Fruit fly (Drosophila melanogaster) whole organism, embryonic: Measurements from ENCODE around the gene brn.

ENCODE experiments used
- ATbp ChIP-seq: fragments of 200-800 bp; sonication (Bioruptor generic); optimal IDR thresholded peaks from 2 replicates; lab custom pipeline; 2017; ENCODE audit warnings: missing biosample characterization, mild to moderate bottlenecking, missing genetic modification characterization, missing genetic modification reagents
- Ada2b ChIP-seq: fragments of 200-800 bp; sonication (Bioruptor generic); IDR thresholded peaks from 2 replicates; pipeline ENCODE4 v1.3.6; 2022; ENCODE audit warnings: missing biosample characterization, missing genetic modification characterization
- Bdp1 ChIP-seq: fragments of 200-800 bp; sonication (Bioruptor generic); optimal IDR thresholded peaks from 3 replicates; lab custom pipeline; 2016; ENCODE audit warnings: missing biosample characterization, missing genetic modification characterization
- CG11085 ChIP-seq: fragments of 200-800 bp; sonication (Bioruptor generic); IDR thresholded peaks from 2 replicates; pipeline ENCODE4 v1.3.6; 2022; ENCODE audit warnings: missing biosample characterization, missing genetic modification characterization
- CG14014 ChIP-seq: fragments of 200-800 bp; sonication (Bioruptor generic); IDR thresholded peaks from 2 replicates; pipeline ENCODE4 v1.3.6; 2022; ENCODE audit warnings: missing biosample characterization, missing genetic modification characterization
- CG15269 ChIP-seq: fragments of 200-800 bp; sonication (Bioruptor generic); optimal IDR thresholded peaks from 2 replicates; lab custom pipeline; 2018; ENCODE audit warnings: missing biosample characterization, mild to moderate bottlenecking, missing genetic modification characterization, moderate library complexity
- CG15514 ChIP-seq: fragments of 200-800 bp; sonication (Bioruptor generic); optimal IDR thresholded peaks from 3 replicates; lab custom pipeline; 2017; ENCODE audit warnings: missing biosample characterization, missing genetic modification characterization, mild to moderate bottlenecking, moderate library complexity, missing genetic modification reagents
- CG17186 ChIP-seq: fragments of 200-800 bp; sonication (Bioruptor generic); optimal IDR thresholded peaks from 3 replicates; lab custom pipeline; 2017; ENCODE audit warnings: missing biosample characterization, missing genetic modification reagents, missing genetic modification characterization
- CG17385 ChIP-seq: fragments of 200-800 bp; sonication (Bioruptor generic); optimal IDR thresholded peaks from 3 replicates; lab custom pipeline; 2018; ENCODE audit warnings: missing biosample characterization, mild to moderate bottlenecking, missing genetic modification characterization
- CG18599 ChIP-seq: fragments of 200-800 bp; sonication (Bioruptor generic); optimal IDR thresholded peaks from 3 replicates; lab custom pipeline; 2017; ENCODE audit warnings: missing biosample characterization, missing genetic modification characterization, mild to moderate bottlenecking, moderate library complexity, missing genetic modification reagents
- CG18619 ChIP-seq: fragments of 200-800 bp; sonication (Bioruptor generic); optimal IDR thresholded peaks from 3 replicates; lab custom pipeline; 2017; ENCODE audit warnings: missing biosample characterization, mild to moderate bottlenecking, missing genetic modification characterization
- CG2875 ChIP-seq: fragments of 200-800 bp; sonication (Bioruptor generic); optimal IDR thresholded peaks from 2 replicates; lab custom pipeline; 2017; ENCODE audit warnings: missing biosample characterization, mild to moderate bottlenecking, missing genetic modification characterization, missing genetic modification reagents
- CG2889 ChIP-seq: fragments of 200-800 bp; sonication (Bioruptor generic); IDR thresholded peaks from 3 replicates; pipeline ENCODE4 v1.3.6; 2022; ENCODE audit warnings: missing biosample characterization, missing genetic modification characterization
- CG30403 ChIP-seq: fragments of 200-800 bp; sonication (Bioruptor generic); optimal IDR thresholded peaks from 3 replicates; lab custom pipeline; 2016; ENCODE audit warnings: missing biosample characterization, missing genetic modification characterization
- CG3065 ChIP-seq: fragments of 200-800 bp; sonication (Bioruptor generic); optimal IDR thresholded peaks from 2 replicates; lab custom pipeline; 2016; ENCODE audit warnings: missing biosample characterization, missing genetic modification characterization
- CG31388 ChIP-seq: fragments of 200-800 bp; sonication (Bioruptor generic); optimal IDR thresholded peaks from 2 replicates; lab custom pipeline; 2016; ENCODE audit warnings: missing biosample characterization, missing genetic modification characterization
- CG31441 ChIP-seq: fragments of 200-800 bp; sonication (Bioruptor generic); IDR thresholded peaks from 2 replicates; pipeline ENCODE4 v1.3.6; 2022; ENCODE audit warnings: missing biosample characterization, missing genetic modification characterization
- CG32532 ChIP-seq: fragments of 200-800 bp; sonication (Bioruptor generic); IDR thresholded peaks from 2 replicates; pipeline ENCODE4 v1.3.6; 2022; ENCODE audit warnings: missing biosample characterization, missing genetic modification characterization
- CG3281 ChIP-seq: fragments of 200-800 bp; sonication (Bioruptor generic); optimal IDR thresholded peaks from 3 replicates; lab custom pipeline; 2017; ENCODE audit warnings: missing biosample characterization, mild to moderate bottlenecking, missing genetic modification characterization
- CG43689 ChIP-seq: fragments of 200-800 bp; sonication (Bioruptor generic); IDR thresholded peaks from 2 replicates; pipeline ENCODE4 v1.3.6; 2022; ENCODE audit warnings: missing biosample characterization, missing genetic modification characterization
- CG4730 ChIP-seq: fragments of 200-800 bp; sonication (Bioruptor generic); IDR thresholded peaks from 2 replicates; pipeline ENCODE4 v1.3.6; 2022; ENCODE audit warnings: missing biosample characterization, missing genetic modification characterization
- CG7987 ChIP-seq: fragments of 200-800 bp; sonication (Bioruptor generic); optimal IDR thresholded peaks from 2 replicates; lab custom pipeline; 2018; ENCODE audit warnings: missing biosample characterization, mild to moderate bottlenecking, missing genetic modification characterization, moderate library complexity
- CG9727 ChIP-seq: fragments of 200-800 bp; sonication (Bioruptor generic); optimal IDR thresholded peaks from 3 replicates; lab custom pipeline; 2017; ENCODE audit warnings: missing biosample characterization, mild to moderate bottlenecking, missing genetic modification characterization
- Dek ChIP-seq: fragments of 200-800 bp; sonication (Bioruptor generic); optimal IDR thresholded peaks from 3 replicates; lab custom pipeline; 2019; ENCODE audit warnings: missing biosample characterization, mild to moderate bottlenecking, missing genetic modification characterization, moderate library complexity
- Dip3 ChIP-seq: fragments of 200-800 bp; sonication (Bioruptor generic); optimal IDR thresholded peaks from 3 replicates; lab custom pipeline; 2016; ENCODE audit warnings: missing biosample characterization, missing genetic modification characterization
- HLH54F ChIP-seq: fragments of 200-800 bp; sonication (Bioruptor generic); optimal IDR thresholded peaks from 3 replicates; lab custom pipeline; 2016; ENCODE audit warnings: missing biosample characterization, missing genetic modification characterization
- HmgD ChIP-seq: fragments of 200-800 bp; sonication (Bioruptor generic); optimal IDR thresholded peaks from 3 replicates; lab custom pipeline; 2016; ENCODE audit warnings: missing biosample characterization, missing genetic modification characterization
- Neu2 ChIP-seq: fragments of 200-800 bp; sonication (Bioruptor generic); optimal IDR thresholded peaks from 3 replicates; lab custom pipeline; 2016; ENCODE audit warnings: missing biosample characterization, missing genetic modification characterization, borderline replicate concordance
- Nf-YA ChIP-seq: fragments of 200-800 bp; sonication (Bioruptor generic); IDR thresholded peaks from 2 replicates; pipeline ENCODE4 v1.3.6; 2022; ENCODE audit warnings: missing biosample characterization, missing genetic modification characterization
- Oaz ChIP-seq: fragments of 200-800 bp; sonication (Bioruptor generic); IDR thresholded peaks from 2 replicates; pipeline ENCODE4 v1.3.6; 2022; ENCODE audit warnings: missing biosample characterization, missing genetic modification characterization
- Scr ChIP-seq: fragments of 200-800 bp; sonication (Bioruptor generic); IDR thresholded peaks from 2 replicates; pipeline ENCODE4 v1.3.6; 2022; ENCODE audit warnings: missing biosample characterization, missing genetic modification characterization; ENCODE audit not compliant: partially characterized antibody
- Side ChIP-seq: fragments of 200-800 bp; sonication (Bioruptor generic); optimal IDR thresholded peaks from 2 replicates; lab custom pipeline; 2016; ENCODE audit warnings: missing biosample characterization, missing genetic modification characterization
- Sox100B ChIP-seq: fragments of 200-800 bp; sonication (Bioruptor generic); optimal IDR thresholded peaks from 3 replicates; lab custom pipeline; 2018; ENCODE audit warnings: missing biosample characterization, mild to moderate bottlenecking, missing genetic modification characterization
- Ssrp ChIP-seq: fragments of 200-800 bp; sonication (Bioruptor generic); optimal IDR thresholded peaks from 2 replicates; lab custom pipeline; 2018; ENCODE audit warnings: missing biosample characterization, mild to moderate bottlenecking, missing genetic modification characterization, moderate library complexity
- Xbp1 ChIP-seq: fragments of 200-800 bp; sonication (Bioruptor generic); optimal IDR thresholded peaks from 3 replicates; lab custom pipeline; 2016; ENCODE audit warnings: missing biosample characterization, mild to moderate bottlenecking, missing genetic modification characterization
- ap ChIP-seq: fragments of 200-800 bp; sonication (Bioruptor generic); IDR thresholded peaks from 2 replicates; pipeline ENCODE4 v1.3.6; 2022; ENCODE audit warnings: missing biosample characterization, missing genetic modification characterization
- br ChIP-seq: fragments of >200 bp; optimal IDR thresholded peaks from 2 replicates; lab custom pipeline; 2017
- btn ChIP-seq: fragments of 200-800 bp; sonication (Bioruptor generic); optimal IDR thresholded peaks from 2 replicates; lab custom pipeline; 2016; ENCODE audit warnings: missing biosample characterization, missing genetic modification characterization
- cg ChIP-seq: fragments of 200-800 bp; sonication (Bioruptor generic); optimal IDR thresholded peaks from 3 replicates; lab custom pipeline; 2019; ENCODE audit warnings: missing biosample characterization, mild to moderate bottlenecking, missing genetic modification characterization, moderate library complexity
- fd96Cb ChIP-seq: fragments of 200-800 bp; sonication (Bioruptor generic); optimal IDR thresholded peaks from 2 replicates; lab custom pipeline; 2018; ENCODE audit warnings: missing biosample characterization, mild to moderate bottlenecking, missing genetic modification characterization, moderate library complexity
- ftz-f1 ChIP-seq: fragments of 200-800 bp; sonication (Bioruptor generic); optimal IDR thresholded peaks from 2 replicates; lab custom pipeline; 2016; ENCODE audit warnings: missing biosample characterization, missing genetic modification characterization
- hb ChIP-seq: fragments of 200-800 bp; sonication (Bioruptor generic); IDR thresholded peaks from 3 replicates; pipeline ENCODE4 v1.3.6; 2022; ENCODE audit warnings: missing biosample characterization, missing genetic modification characterization; ENCODE audit not compliant: partially characterized antibody
- jigr1 ChIP-seq: fragments of 200-800 bp; sonication (Bioruptor generic); IDR thresholded peaks from 3 replicates; pipeline ENCODE4 v1.3.6; 2022; ENCODE audit warnings: missing biosample characterization, missing genetic modification characterization
- kah ChIP-seq: fragments of 200-800 bp; sonication (Bioruptor generic); optimal IDR thresholded peaks from 2 replicates; lab custom pipeline; 2018; ENCODE audit warnings: missing biosample characterization, mild to moderate bottlenecking, missing genetic modification characterization
- klu ChIP-seq: fragments of 200-800 bp; sonication (Bioruptor generic); IDR thresholded peaks from 2 replicates; pipeline ENCODE4 v1.3.6; 2022; ENCODE audit warnings: missing biosample characterization, missing genetic modification characterization
- knrl ChIP-seq: fragments of 200-800 bp; sonication (Bioruptor generic); IDR thresholded peaks from 3 replicates; pipeline ENCODE4 v1.3.6; 2022; ENCODE audit warnings: missing biosample characterization, missing genetic modification characterization; ENCODE audit not compliant: partially characterized antibody
- luna ChIP-seq: fragments of 200-800 bp; sonication (Bioruptor generic); optimal IDR thresholded peaks from 2 replicates; lab custom pipeline; 2016; ENCODE audit warnings: missing biosample characterization, missing genetic modification characterization
- sens ChIP-seq: fragments of 200-800 bp; sonication (Bioruptor generic); peaks from one replicate; lab custom pipeline; 2016; ENCODE audit warnings: missing biosample characterization, missing genetic modification characterization
- sim ChIP-seq: fragments of 200-800 bp; sonication (Bioruptor generic); IDR thresholded peaks from 2 replicates; pipeline ENCODE4 v1.3.6; 2022; ENCODE audit warnings: missing biosample characterization, missing genetic modification characterization
- stwl ChIP-seq: fragments of 200-800 bp; sonication (Bioruptor generic); optimal IDR thresholded peaks from 3 replicates; lab custom pipeline; 2018; ENCODE audit warnings: missing biosample characterization, mild to moderate bottlenecking, missing genetic modification characterization, moderate library complexity
- tx ChIP-seq: fragments of 200-800 bp; sonication (Bioruptor generic); optimal IDR thresholded peaks from 2 replicates; lab custom pipeline; 2016; ENCODE audit warnings: missing biosample characterization, missing genetic modification characterization
- unpg ChIP-seq: fragments of 200-800 bp; sonication (Bioruptor generic); optimal IDR thresholded peaks from 3 replicates; lab custom pipeline; 2018; ENCODE audit warnings: missing biosample characterization, mild to moderate bottlenecking, missing genetic modification characterization, moderate library complexity

Gene brn

DNA sequence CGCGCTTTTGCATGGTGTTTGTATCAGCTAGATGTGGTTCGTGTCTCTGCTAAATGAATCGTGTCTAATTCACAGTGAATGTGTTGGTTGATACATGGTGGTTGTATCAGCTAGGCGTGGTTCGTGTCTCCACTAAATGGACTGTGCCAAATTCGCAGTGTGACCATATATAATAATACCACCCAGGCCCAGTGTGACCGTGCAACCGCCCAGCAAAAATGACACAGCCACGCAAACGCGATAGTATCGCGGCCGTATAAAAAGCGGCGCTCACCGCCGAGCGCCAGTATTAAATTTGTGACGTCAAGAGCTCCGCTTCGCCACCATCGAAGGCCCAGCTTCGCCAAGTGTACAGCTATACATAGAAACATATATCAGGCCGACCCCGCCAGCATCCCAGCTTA, 1.7 kb downstream of the brn start, which contains the start of gene cib (continued):
- 0 out of 3 replicates have a peak, but pooled peaks have one; percentile 52 for TF ChIP-seq hb (GFP tag; lab: Robert Waterston, UW)
- no peak for TF ChIP-seq CG31388 (GFP tag; lab: Kevin White, UChicago)
- no peak for TF ChIP-seq Bdp1
- peak; percentile 31 for TF ChIP-seq CG15269 (tag; lab: Kevin White, UChicago)
- TF ChIP-seq Ada2b (GFP tag; lab: Robert Waterston, UW) = no peak
- TF ChIP-seq CG3281 (GFP tag; lab: Kevin White, UChicago) = peak; percentile 13
- TF ChIP-seq Scr (GFP tag; lab: Robert Waterston, UW) = peak; percentile 82
- TF ChIP-seq CG15514 (GFP tag; lab: Kevin White, UChicago) = peak; percentile 89
- peak; percentile 45 for TF ChIP-seq ATbp (GFP tag; lab: Kevin White, UChicago)
- no peak for TF ChIP-seq Ssrp
- TF ChIP-seq Neu2 (GFP tag; lab: Kevin White, UChicago) = no peak
- peak; percentile 68; the same call in 1 of the 2 replicates for TF ChIP-seq CG32532
- no peak for TF ChIP-seq CG3065
- no peak for TF ChIP-seq klu (GFP tag; lab: Robert Waterston, UW)
- peak; percentile 50 for TF ChIP-seq Side (GFP tag; lab: Kevin White, UChicago)
- no peak for TF ChIP-seq CG43689 (GFP tag; lab: Robert Waterston, UW)
- TF ChIP-seq CG31441 (GFP tag; lab: Robert Waterston, UW) = peak; percentile 39; the same call in 1 of the 2 replicates
- no peak for TF ChIP-seq sens (GFP tag; lab: Kevin White, UChicago)
- TF ChIP-seq CG9727 (GFP tag; lab: Kevin White, UChicago) = no peak
- peak; percentile 15 for TF ChIP-seq HLH54F (GFP tag; lab: Kevin White, UChicago)
- no peak for TF ChIP-seq sim
- peak; percentile 81 for TF ChIP-seq knrl (GFP tag; lab: Robert Waterston, UW)
- no peak for TF ChIP-seq br (lab: Kevin White, UChicago)
- TF ChIP-seq btn = no peak
- TF ChIP-seq Dek (tag; lab: Kevin White, UChicago) = peak; percentile 18
- no peak for TF ChIP-seq CG2889 (GFP tag; lab: Robert Waterston, UW)
- peak; percentile 43 for TF ChIP-seq CG17385 (GFP tag; lab: Kevin White, UChicago)
- TF ChIP-seq cg (GFP tag; lab: Kevin White, UChicago) = no peak
- no peak for TF ChIP-seq Nf-YA
- TF ChIP-seq luna = no peak
- TF ChIP-seq CG18599 = peak; percentile 22
- no peak for TF ChIP-seq CG11085 (GFP tag; lab: Robert Waterston, UW)
- no peak for TF ChIP-seq fd96Cb (tag; lab: Kevin White, UChicago)
- TF ChIP-seq ftz-f1 (GFP tag; lab: Kevin White, UChicago) = peak; percentile 55
- no peak for TF ChIP-seq Xbp1 (GFP tag; lab: Kevin White, UChicago)
- peak; percentile 28; the same call in 1 of the 2 replicates for TF ChIP-seq CG14014 (GFP tag; lab: Robert Waterston, UW)
- no peak for TF ChIP-seq CG4730
- TF ChIP-seq tx (GFP tag; lab: Kevin White, UChicago) = peak; percentile 28
- no peak for TF ChIP-seq CG30403
- TF ChIP-seq CG18619 (GFP tag; lab: Kevin White, UChicago) = peak; percentile 9
- TF ChIP-seq HmgD = peak; percentile 68
- no peak for TF ChIP-seq Dip3 (GFP tag; lab: Kevin White, UChicago)
- no peak for TF ChIP-seq Sox100B (GFP tag; lab: Kevin White, UChicago)
- no peak for TF ChIP-seq Oaz (GFP tag; lab: Robert Waterston, UW)
- TF ChIP-seq CG17186 (GFP tag; lab: Kevin White, UChicago) = peak; percentile 79
- no peak for TF ChIP-seq ap
- peak; percentile 22 for TF ChIP-seq unpg (GFP tag; lab: Kevin White, UChicago)
- TF ChIP-seq CG2875 = peak; percentile 22
- no peak for TF ChIP-seq jigr1
- TF ChIP-seq CG7987 (GFP tag; lab: Kevin White, UChicago) = peak; percentile 47
- peak; percentile 37 for TF ChIP-seq stwl (tag; lab: Kevin White, UChicago)
- TF ChIP-seq kah (GFP tag; lab: Kevin White, UChicago) = no peak
